Worm (Caenorhabditis elegans): ENCODE data around the gene npp-18.

Gene npp-18

ce11 chrIII:13275784-13276183 lies 20.9 kb upstream of the npp-18 start:
- TF ChIP-seq alr-1 (tag; optimal IDR thresholded peaks at IDR 0.05) (no peak), mbf-1 (tag; optimal IDR thresholded peaks at IDR 0.05) (no peak), nhr-129 (tag; optimal IDR thresholded peaks at IDR 0.05) (peak; percentile 84), nhr-12 (tag; optimal IDR thresholded peaks at IDR 0.05) (no peak), nhr-77 (tag; optimal IDR thresholded peaks at IDR 0.05) (no peak), dmd-4 (tag; optimal IDR thresholded peaks at IDR 0.05) (no peak), Y55F3AM.14 (GFP tag; optimal IDR thresholded peaks at IDR 0.05) (peak; percentile 74), unc-55 (GFP tag; optimal IDR thresholded peaks at IDR 0.05) (peak; percentile 88), ztf-4 (tag; optimal IDR thresholded peaks at IDR 0.05) (peak; percentile 17), C34F6.9 (tag; optimal IDR thresholded peaks at IDR 0.05) (peak; percentile 89), ztf-11 (tag; optimal IDR thresholded peaks at IDR 0.05) (no peak), ztf-1 (GFP tag; conservative IDR thresholded peaks at IDR 0.05) (0 out of 2 replicates have a peak, but pooled peaks have one; percentile 74), R02D3.7 (tag; optimal IDR thresholded peaks at IDR 0.05) (no peak), nhr-25 (tag; optimal IDR thresholded peaks at IDR 0.05) (no peak), mab-5 (tag; optimal IDR thresholded peaks at IDR 0.05) (peak; percentile 58), nhr-21 (tag; optimal IDR thresholded peaks at IDR 0.05) (peak; percentile 9), ceh-16 (tag; optimal IDR thresholded peaks at IDR 0.05) (no peak), ama-1 (optimal IDR thresholded peaks at IDR 0.05) (no peak), unc-62 (GFP tag; optimal IDR thresholded peaks at IDR 0.05) (no peak), ceh-82 (tag; optimal IDR thresholded peaks at IDR 0.05) (no peak), nhr-23 (tag; optimal IDR thresholded peaks at IDR 0.05) (no peak), skn-1 (tag; optimal IDR thresholded peaks at IDR 0.05) (peak; percentile 38), aly-2 (tag; optimal IDR thresholded peaks at IDR 0.05) (no peak), egl-27 (tag; optimal IDR thresholded peaks at IDR 0.05) (peak; percentile 47), sem-4 (tag; optimal IDR thresholded peaks at IDR 0.05) (peak; percentile 74), F13H6.1 (tag; optimal IDR thresholded peaks at IDR 0.05) (peak; percentile 88), snpc-4 (tag; optimal IDR thresholded peaks at IDR 0.05) (peak; percentile 35), sma-9 (GFP tag; optimal IDR thresholded peaks at IDR 0.05) (peak; percentile 85), sma-9 (tag; optimal IDR thresholded peaks at IDR 0.05) (no peak), fos-1 (tag; optimal IDR thresholded peaks at IDR 0.05) (peak; percentile 69), peb-1 (tag; optimal IDR thresholded peaks at IDR 0.05) (no peak), gmeb-1 (tag; optimal IDR thresholded peaks at IDR 0.05) (no peak), zag-1 (tag; optimal IDR thresholded peaks at IDR 0.05) (peak; percentile 86), nhr-6 (tag; optimal IDR thresholded peaks at IDR 0.05) (peak; percentile 53), nhr-237 (tag; optimal IDR thresholded peaks at IDR 0.05) (no peak), nhr-11 (tag; optimal IDR thresholded peaks at IDR 0.05) (no peak), blmp-1 (tag; optimal IDR thresholded peaks at IDR 0.05; ENCODE audit: insufficient read depth) (no peak), lsy-2 (tag; optimal IDR thresholded peaks at IDR 0.05) (peak; percentile 4 to 76), ZK546.5 (tag; optimal IDR thresholded peaks at IDR 0.05) (peak; percentile 2), lin-13 (GFP tag; optimal IDR thresholded peaks at IDR 0.05) (peak; percentile 42), lin-11 (tag; optimal IDR thresholded peaks at IDR 0.05) (peak; percentile 2), crh-2 (tag; optimal IDR thresholded peaks at IDR 0.05) (peak; percentile 83), nhr-10 (tag; optimal IDR thresholded peaks at IDR 0.05) (no peak), lin-39 (tag; optimal IDR thresholded peaks at IDR 0.05) (no peak), unc-39 (tag; optimal IDR thresholded peaks at IDR 0.05) (no peak), elt-3 (tag; optimal IDR thresholded peaks at IDR 0.05) (no peak), elt-1 (tag; optimal IDR thresholded peaks at IDR 0.05) (no peak), sma-3 (GFP tag; optimal IDR thresholded peaks at IDR 0.05) (no peak), mdl-1 (tag; optimal IDR thresholded peaks at IDR 0.05) (peak; percentile 63 to 67)

All from whole organism, L2 larva.